Fruit fly (Drosophila melanogaster) whole organism, embryonic: ENCODE data around the gene CG34297.

Experiments
- Atf3 ChIP-seq: fragments of 200-800 bp; sonication (Bioruptor generic); optimal IDR thresholded peaks from 3 replicates; lab custom pipeline; 2016; ENCODE audit warnings: missing biosample characterization, missing genetic modification characterization
- BEAF-32 ChIP-seq: fragments of 200-800 bp; sonication (Bioruptor generic); optimal IDR thresholded peaks from 3 replicates; lab custom pipeline; 2017; ENCODE audit warnings: missing biosample characterization, missing genetic modification characterization, mild to moderate bottlenecking, moderate library complexity, missing genetic modification reagents
- CG10321 ChIP-seq: fragments of 200-800 bp; sonication (Bioruptor generic); IDR thresholded peaks from 2 replicates; pipeline ENCODE4 v1.3.6; 2022; ENCODE audit warnings: missing biosample characterization, missing genetic modification characterization
- CG10543 ChIP-seq: fragments of 200-800 bp; sonication (Bioruptor generic); optimal IDR thresholded peaks from 3 replicates; lab custom pipeline; 2017; ENCODE audit warnings: missing biosample characterization, mild to moderate bottlenecking, missing genetic modification characterization, moderate library complexity
- CG12104 ChIP-seq: fragments of 200-800 bp; sonication (Bioruptor generic); optimal IDR thresholded peaks from 3 replicates; lab custom pipeline; 2016; ENCODE audit warnings: missing biosample characterization, missing genetic modification characterization
- CG12769 ChIP-seq: fragments of 200-800 bp; sonication (Bioruptor generic); optimal IDR thresholded peaks from 2 replicates; lab custom pipeline; 2019; ENCODE audit warnings: missing biosample characterization, mild to moderate bottlenecking, missing genetic modification characterization, moderate library complexity
- CG1602 ChIP-seq: fragments of 200-800 bp; sonication (Bioruptor generic); optimal IDR thresholded peaks from 3 replicates; lab custom pipeline; 2016; ENCODE audit warnings: missing biosample characterization, missing genetic modification characterization
- CG17186 ChIP-seq: fragments of 200-800 bp; sonication (Bioruptor generic); optimal IDR thresholded peaks from 3 replicates; lab custom pipeline; 2017; ENCODE audit warnings: missing biosample characterization, missing genetic modification reagents, missing genetic modification characterization
- CG17328 ChIP-seq: fragments of 200-800 bp; sonication (Bioruptor generic); IDR thresholded peaks from 2 replicates; pipeline ENCODE4 v1.3.6; 2022; ENCODE audit warnings: missing biosample characterization, missing genetic modification characterization
- CG17361 ChIP-seq: fragments of 200-800 bp; sonication (Bioruptor generic); IDR thresholded peaks from 3 replicates; pipeline ENCODE4 v1.3.6; 2022; ENCODE audit warnings: missing biosample characterization, missing genetic modification characterization
- CG17612 ChIP-seq: fragments of 200-800 bp; sonication (Bioruptor generic); IDR thresholded peaks from 2 replicates; pipeline ENCODE4 v1.3.6; 2022; ENCODE audit warnings: missing biosample characterization, missing genetic modification characterization
- CG30403 ChIP-seq: fragments of 200-800 bp; sonication (Bioruptor generic); optimal IDR thresholded peaks from 3 replicates; lab custom pipeline; 2016; ENCODE audit warnings: missing biosample characterization, missing genetic modification characterization
- CG31365 ChIP-seq: fragments of 200-800 bp; sonication (Bioruptor generic); optimal IDR thresholded peaks from 2 replicates; lab custom pipeline; 2018; ENCODE audit warnings: missing biosample characterization, mild to moderate bottlenecking, missing genetic modification characterization
- CG31388 ChIP-seq: fragments of 200-800 bp; sonication (Bioruptor generic); optimal IDR thresholded peaks from 2 replicates; lab custom pipeline; 2016; ENCODE audit warnings: missing biosample characterization, missing genetic modification characterization
- CG32767 ChIP-seq: fragments of 200-800 bp; sonication (Bioruptor generic); IDR thresholded peaks from 2 replicates; pipeline ENCODE4 v1.3.6; 2022; ENCODE audit warnings: missing biosample characterization, missing genetic modification characterization
- CG32772 ChIP-seq: fragments of 200-800 bp; sonication (Bioruptor generic); IDR thresholded peaks from 2 replicates; pipeline ENCODE4 v1.3.6; 2022; ENCODE audit warnings: missing biosample characterization, missing genetic modification characterization
- CG34224 ChIP-seq: fragments of 200-800 bp; sonication (Bioruptor generic); IDR thresholded peaks from 3 replicates; pipeline ENCODE4 v1.3.6; 2022; ENCODE audit warnings: missing biosample characterization, missing genetic modification characterization; ENCODE audit not compliant: partially characterized antibody
- CG34376 ChIP-seq: fragments of 200-800 bp; sonication (Bioruptor generic); optimal IDR thresholded peaks from 2 replicates; lab custom pipeline; 2018; ENCODE audit warnings: missing biosample characterization, mild to moderate bottlenecking, missing genetic modification characterization
- CG5245 ChIP-seq: fragments of 200-800 bp; sonication (Bioruptor generic); optimal IDR thresholded peaks from 3 replicates; lab custom pipeline; 2016; ENCODE audit warnings: missing biosample characterization, missing genetic modification characterization
- CG6175 ChIP-seq: fragments of 200-800 bp; sonication (Bioruptor generic); IDR thresholded peaks from 3 replicates; pipeline ENCODE4 v1.3.6; 2022; ENCODE audit warnings: missing biosample characterization, missing genetic modification characterization
- CG7357 ChIP-seq: fragments of 200-800 bp; sonication (Bioruptor generic); IDR thresholded peaks from 3 replicates; pipeline ENCODE4 v1.3.6; 2022; ENCODE audit warnings: missing biosample characterization, missing genetic modification characterization
- CG7372 ChIP-seq: fragments of 200-800 bp; sonication (Bioruptor generic); IDR thresholded peaks from 2 replicates; pipeline ENCODE4 v1.3.6; 2022; ENCODE audit warnings: missing biosample characterization, missing genetic modification characterization
- CG9437 ChIP-seq: fragments of 200-800 bp; sonication (Bioruptor generic); optimal IDR thresholded peaks from 2 replicates; lab custom pipeline; 2018; ENCODE audit warnings: missing biosample characterization, mild to moderate bottlenecking, missing genetic modification characterization
- CG9876 ChIP-seq: fragments of 200-800 bp; sonication (Bioruptor generic); optimal IDR thresholded peaks from 2 replicates; lab custom pipeline; 2016; ENCODE audit warnings: missing biosample characterization, missing genetic modification characterization
- CG9932 ChIP-seq: fragments of 200-800 bp; sonication (Bioruptor generic); IDR thresholded peaks from 2 replicates; pipeline ENCODE4 v1.3.6; 2022; ENCODE audit warnings: missing biosample characterization, missing genetic modification characterization
- Ets65A ChIP-seq: fragments of 200-800 bp; sonication (Bioruptor generic); peaks from one replicate; lab custom pipeline; 2016; ENCODE audit warnings: missing biosample characterization, missing genetic modification characterization
- Gsc ChIP-seq: fragments of 200-800 bp; sonication (Bioruptor generic); IDR thresholded peaks from 2 replicates; pipeline ENCODE4 v1.3.6; 2022; ENCODE audit warnings: missing biosample characterization, missing genetic modification characterization
- HLH4C ChIP-seq: fragments of 200-800 bp; sonication (Bioruptor generic); IDR thresholded peaks from 3 replicates; pipeline ENCODE4 v1.3.6; 2022; ENCODE audit warnings: missing biosample characterization, missing genetic modification characterization; ENCODE audit not compliant: partially characterized antibody
- HLH54F ChIP-seq: fragments of 200-800 bp; sonication (Bioruptor generic); optimal IDR thresholded peaks from 3 replicates; lab custom pipeline; 2016; ENCODE audit warnings: missing biosample characterization, missing genetic modification characterization
- HmgD ChIP-seq: fragments of 200-800 bp; sonication (Bioruptor generic); optimal IDR thresholded peaks from 3 replicates; lab custom pipeline; 2016; ENCODE audit warnings: missing biosample characterization, missing genetic modification characterization
- Side ChIP-seq: fragments of 200-800 bp; sonication (Bioruptor generic); optimal IDR thresholded peaks from 2 replicates; lab custom pipeline; 2016; ENCODE audit warnings: missing biosample characterization, missing genetic modification characterization
- TFAM ChIP-seq: fragments of 200-800 bp; sonication (Bioruptor generic); optimal IDR thresholded peaks from 2 replicates; lab custom pipeline; 2017; ENCODE audit warnings: missing biosample characterization, missing genetic modification characterization, inconsistent platforms
- dan ChIP-seq: fragments of 200-800 bp; sonication (Bioruptor generic); IDR thresholded peaks from 2 replicates; pipeline ENCODE4 v1.3.6; 2022; ENCODE audit warnings: missing biosample characterization, missing genetic modification characterization
- dpn ChIP-seq, 2 experiments: fragments of 200-800 bp; sonication (Bioruptor generic); optimal IDR thresholded peaks; 3 replicates each; lab custom pipeline; 2016; ENCODE audit warnings: missing biosample characterization in 2 of 2, missing genetic modification characterization in 2 of 2
- hth ChIP-seq: fragments of >200 bp; optimal IDR thresholded peaks from 2 replicates; lab custom pipeline; 2017; ENCODE audit warnings: inconsistent platforms
- inv ChIP-seq: fragments of 200-800 bp; sonication (Bioruptor generic); IDR thresholded peaks from 2 replicates; pipeline ENCODE4 v1.3.6; 2022; ENCODE audit warnings: missing biosample characterization, missing genetic modification characterization; ENCODE audit not compliant: partially characterized antibody
- ken ChIP-seq: fragments of 200-800 bp; sonication (Bioruptor generic); IDR thresholded peaks from 3 replicates; pipeline ENCODE4 v1.3.6; 2022; ENCODE audit warnings: missing biosample characterization, missing genetic modification characterization
- klu ChIP-seq: fragments of 200-800 bp; sonication (Bioruptor generic); IDR thresholded peaks from 2 replicates; pipeline ENCODE4 v1.3.6; 2022; ENCODE audit warnings: missing biosample characterization, missing genetic modification characterization
- kni ChIP-seq: fragments of 200-800 bp; sonication (Bioruptor generic); optimal IDR thresholded peaks from 3 replicates; lab custom pipeline; 2017; ENCODE audit warnings: mild to moderate bottlenecking, missing biosample characterization, missing genetic modification reagents, missing genetic modification characterization
- lilli ChIP-seq: fragments of 200-800 bp; sonication (Bioruptor generic); optimal IDR thresholded peaks from 3 replicates; lab custom pipeline; 2016; ENCODE audit warnings: missing biosample characterization, missing genetic modification characterization
- lov ChIP-seq, 2 experiments: fragments of 200-800 bp in 1 of 2; fragments of >200 bp in 1 of 2; sonication (Bioruptor generic) in 1 of 2; IDR thresholded peaks in 1 of 2; optimal IDR thresholded peaks in 1 of 2; 2 replicates in 1 of 2; 3 replicates in 1 of 2; pipeline versions ENCODE4 v1.3.6 to Lab custom; 2017 to 2022; ENCODE audit warnings: missing biosample characterization in 1 of 2, missing genetic modification characterization in 1 of 2
- org-1 ChIP-seq: fragments of 200-800 bp; sonication (Bioruptor generic); optimal IDR thresholded peaks from 2 replicates; lab custom pipeline; 2017; ENCODE audit warnings: missing biosample characterization, missing genetic modification characterization
- psq ChIP-seq: fragments of 200-800 bp; sonication (Bioruptor generic); optimal IDR thresholded peaks from 2 replicates; lab custom pipeline; 2017; ENCODE audit warnings: missing biosample characterization, missing genetic modification characterization
- sqz ChIP-seq: fragments of 200-800 bp; sonication (Bioruptor generic); optimal IDR thresholded peaks from 3 replicates; lab custom pipeline; 2018; ENCODE audit warnings: missing biosample characterization, mild to moderate bottlenecking, missing genetic modification characterization
- stc ChIP-seq: fragments of 200-800 bp; sonication (Bioruptor generic); IDR thresholded peaks from 2 replicates; pipeline ENCODE4 v1.3.6; 2022; ENCODE audit warnings: missing biosample characterization, missing genetic modification characterization
- tio ChIP-seq: fragments of 200-800 bp; sonication (Bioruptor generic); optimal IDR thresholded peaks from 2 replicates; lab custom pipeline; 2017; ENCODE audit warnings: missing biosample characterization, missing genetic modification characterization, inconsistent platforms
- tll ChIP-seq, 2 experiments: fragments of 200-800 bp in 1 of 2; fragments of >200 bp in 1 of 2; sonication (Bioruptor generic) in 1 of 2; optimal IDR thresholded peaks; 2 replicates each; lab custom pipeline; 2017 to 2019; ENCODE audit warnings: missing biosample characterization in 2 of 2, missing genetic modification characterization in 2 of 2, mild to moderate bottlenecking in 1 of 2, moderate library complexity in 1 of 2
- unc-4 ChIP-seq: fragments of 200-800 bp; sonication (Bioruptor generic); IDR thresholded peaks from 2 replicates; pipeline ENCODE4 v1.3.6; 2022; ENCODE audit warnings: missing biosample characterization, missing genetic modification characterization; ENCODE audit not compliant: partially characterized antibody
- vfl ChIP-seq: fragments of 200-800 bp; sonication (Bioruptor generic); optimal IDR thresholded peaks from 2 replicates; lab custom pipeline; 2016; ENCODE audit warnings: missing biosample characterization, missing genetic modification characterization
- zf30C ChIP-seq: fragments of 200-800 bp; sonication (Bioruptor generic); optimal IDR thresholded peaks from 3 replicates; lab custom pipeline; 2018; ENCODE audit warnings: missing biosample characterization, mild to moderate bottlenecking, missing genetic modification characterization

CG34297 gene

DNA sequence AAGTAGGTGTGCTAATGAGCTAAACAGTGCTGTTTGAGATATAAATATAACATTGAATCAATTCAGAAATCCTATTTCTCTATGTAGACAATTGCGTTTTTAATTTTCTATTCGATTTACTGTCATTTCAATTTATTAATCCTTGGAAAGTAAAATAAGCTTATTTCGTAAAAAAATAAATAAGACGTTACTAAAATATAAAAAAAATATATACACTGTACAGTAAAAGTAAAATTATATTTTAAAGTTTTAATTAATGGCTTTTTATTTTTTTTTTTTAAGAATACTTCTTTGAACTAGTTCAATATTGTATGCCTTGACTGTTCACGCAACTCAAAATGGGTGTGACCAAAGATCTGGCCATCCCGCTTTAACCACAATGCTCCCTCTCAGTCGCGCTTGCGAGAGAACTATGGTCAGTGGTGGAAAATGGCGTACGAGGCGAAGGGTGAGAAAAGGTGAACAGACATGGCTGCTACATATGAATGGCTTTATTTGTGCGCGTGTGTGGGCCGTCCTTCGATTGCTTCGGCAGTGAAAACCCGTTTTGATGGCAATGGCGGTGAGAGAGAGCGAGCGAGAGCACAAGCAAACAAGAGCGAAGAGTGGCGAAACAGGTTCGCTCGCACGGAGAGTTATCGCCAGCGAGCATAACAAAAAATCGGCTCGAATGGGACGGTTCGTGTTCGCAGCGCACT lies 43.5 kb upstream of the CG34297 start, which contains the start of gene Dfd (continued):
- TF ChIP-seq CG7372 (no peak), CG17328 (GFP tag; lab: Robert Waterston, UW) (peak; percentile 65; the same call in 1 of the 2 replicates), HLH54F (GFP tag; lab: Kevin White, UChicago) (no peak), CG30403 (GFP tag; lab: Kevin White, UChicago) (peak; percentile 53), dan (GFP tag; lab: Robert Waterston, UW) (no peak), CG32767 (GFP tag; lab: Robert Waterston, UW) (0 out of 2 replicates have a peak, but pooled peaks have one; percentile 32), unc-4 (no peak), vfl (GFP tag; lab: Kevin White, UChicago) (no peak), klu (GFP tag; lab: Robert Waterston, UW) (no peak), lov (optimal IDR thresholded peaks at IDR 0.05; lab: Kevin White, UChicago) (no peak), lov (GFP tag; IDR thresholded peaks at IDR 0.05; lab: Robert Waterston, UW) (peak; percentile 61; the same call in 1 of the 3 replicates), CG17186 (GFP tag; lab: Kevin White, UChicago) (no peak), CG1602 (GFP tag; lab: Kevin White, UChicago) (peak; percentile 50), dpn (GFP tag; optimal IDR thresholded peaks at IDR 0.05; lab: Kevin White, UChicago) (peak in 1 of 2 experiments; percentile 52), CG5245 (GFP tag; lab: Kevin White, UChicago) (no peak), CG17361 (no peak; the same call in 1 of the 3 replicates), TFAM (GFP tag; lab: Kevin White, UChicago) (no peak), sqz (peak; percentile 43), Side (GFP tag; lab: Kevin White, UChicago) (no peak), lilli (no peak), CG10543 (GFP tag; lab: Kevin White, UChicago) (no peak), CG34376 (GFP tag; lab: Kevin White, UChicago) (no peak), CG9932 (peak; percentile 48; the same call in 1 of the 2 replicates), Gsc (no peak), CG32772 (0 out of 2 replicates have a peak, but pooled peaks have one; percentile 28), inv (GFP tag; lab: Robert Waterston, UW) (no peak), org-1 (GFP tag; lab: Kevin White, UChicago) (no peak), BEAF-32 (GFP tag; lab: Kevin White, UChicago) (no peak), CG31388 (GFP tag; lab: Kevin White, UChicago) (no peak), HLH4C (no peak), CG12104 (GFP tag; lab: Kevin White, UChicago) (peak; percentile 29), stc (GFP tag; lab: Robert Waterston, UW) (no peak), Atf3 (no peak), Ets65A (peak; percentile 6), CG17612 (GFP tag; lab: Robert Waterston, UW) (no peak), CG12769 (tag; lab: Kevin White, UChicago) (no peak), CG7357 (GFP tag; lab: Robert Waterston, UW) (no peak), hth (lab: Kevin White, UChicago) (no peak), CG9437 (GFP tag; lab: Kevin White, UChicago) (peak; percentile 32), CG34224 (no peak), CG6175 (GFP tag; lab: Robert Waterston, UW) (no peak), ken (GFP tag; lab: Robert Waterston, UW) (no peak), tll (GFP tag; optimal IDR thresholded peaks at IDR 0.05; lab: Kevin White, UChicago) (peak in 1 of 2 experiments; percentile 87), CG9876 (GFP tag; lab: Kevin White, UChicago) (no peak), HmgD (GFP tag; lab: Kevin White, UChicago) (peak; percentile 32), kni (peak; percentile 42), psq (GFP tag; lab: Kevin White, UChicago) (no peak), CG31365 (no peak), tio (GFP tag; lab: Kevin White, UChicago) (peak; percentile 48), zf30C (GFP tag; lab: Kevin White, UChicago) (peak; percentile 34), CG10321 (GFP tag; lab: Robert Waterston, UW) (peak; percentile 95)
